Worm (Caenorhabditis elegans): ENCODE data around the gene flr-1.
A peak's percentile ranks its signal among the peaks of the same experiment; 100 is the strongest.

The flr-1 gene

ce11 chrX:13446418-13446817, 9.9 kb downstream of the flr-1 start, which contains the start of gene set-8:
Gene set-8 (plus strand): TSS chrX:13446718.
- TF ChIP-seq ZK546.5 (tag; optimal IDR thresholded peaks at IDR 0.05), result no peak
- no peak for TF ChIP-seq nhr-21 (tag; optimal IDR thresholded peaks at IDR 0.05)
- no peak for TF ChIP-seq nhr-25 (tag; optimal IDR thresholded peaks at IDR 0.05)
- no peak for TF ChIP-seq sma-9 (GFP tag; optimal IDR thresholded peaks at IDR 0.05)
- no peak for TF ChIP-seq sma-9 (tag; optimal IDR thresholded peaks at IDR 0.05)
- no peak for TF ChIP-seq snpc-4 (tag; optimal IDR thresholded peaks at IDR 0.05)
- TF ChIP-seq nhr-77 (tag; optimal IDR thresholded peaks at IDR 0.05), result no peak
- no peak for TF ChIP-seq skn-1 (tag; optimal IDR thresholded peaks at IDR 0.05)
- no peak for TF ChIP-seq alr-1 (tag; optimal IDR thresholded peaks at IDR 0.05)
- no peak for TF ChIP-seq lin-11 (tag; optimal IDR thresholded peaks at IDR 0.05)
- TF ChIP-seq elt-1 (tag; optimal IDR thresholded peaks at IDR 0.05), result no peak
- TF ChIP-seq nhr-11 (tag; optimal IDR thresholded peaks at IDR 0.05), result no peak
- no peak for TF ChIP-seq lsy-2 (tag; optimal IDR thresholded peaks at IDR 0.05)
- TF ChIP-seq nhr-237 (tag; optimal IDR thresholded peaks at IDR 0.05), result no peak
- no peak for TF ChIP-seq ztf-11 (tag; optimal IDR thresholded peaks at IDR 0.05)
- TF ChIP-seq egl-27 (tag; optimal IDR thresholded peaks at IDR 0.05), result no peak
- no peak for TF ChIP-seq lin-39 (tag; optimal IDR thresholded peaks at IDR 0.05)
- TF ChIP-seq nhr-129 (tag; optimal IDR thresholded peaks at IDR 0.05), result no peak
- TF ChIP-seq unc-55 (GFP tag; optimal IDR thresholded peaks at IDR 0.05), result no peak
- TF ChIP-seq dmd-4 (tag; optimal IDR thresholded peaks at IDR 0.05), result no peak
- no peak for TF ChIP-seq nhr-10 (tag; optimal IDR thresholded peaks at IDR 0.05)

- TF ChIP-seq sem-4 (tag; optimal IDR thresholded peaks at IDR 0.05) (no peak), lin-11 (tag; optimal IDR thresholded peaks at IDR 0.05) (no peak), ceh-82 (tag; optimal IDR thresholded peaks at IDR 0.05) (no peak), sma-9 (GFP tag; optimal IDR thresholded peaks at IDR 0.05) (no peak), sma-9 (tag; optimal IDR thresholded peaks at IDR 0.05) (no peak), nhr-129 (tag; optimal IDR thresholded peaks at IDR 0.05) (no peak), sma-3 (GFP tag; optimal IDR thresholded peaks at IDR 0.05) (no peak), elt-1 (tag; optimal IDR thresholded peaks at IDR 0.05) (no peak), F13H6.1 (tag; optimal IDR thresholded peaks at IDR 0.05) (no peak), dmd-4 (tag; optimal IDR thresholded peaks at IDR 0.05) (no peak)
These were observed 12.1 kb downstream of the flr-1 start for ce11 chrX:13444267-13444666.

- TF ChIP-seq ztf-11 (tag; optimal IDR thresholded peaks at IDR 0.05) (no peak), crh-2 (tag; optimal IDR thresholded peaks at IDR 0.05) (no peak), skn-1 (tag; optimal IDR thresholded peaks at IDR 0.05) (no peak), nhr-10 (tag; optimal IDR thresholded peaks at IDR 0.05) (no peak), dmd-4 (tag; optimal IDR thresholded peaks at IDR 0.05) (no peak), F13H6.1 (tag; optimal IDR thresholded peaks at IDR 0.05) (no peak), ztf-1 (GFP tag; conservative IDR thresholded peaks at IDR 0.05) (no peak), Y55F3AM.14 (GFP tag; optimal IDR thresholded peaks at IDR 0.05) (no peak), ztf-4 (tag; optimal IDR thresholded peaks at IDR 0.05) (no peak), alr-1 (tag; optimal IDR thresholded peaks at IDR 0.05) (no peak), gmeb-1 (tag; optimal IDR thresholded peaks at IDR 0.05) (no peak)
These were observed 13.1 kb downstream of the flr-1 start for ce11 chrX:13443283-13443682.

- no peak for TF ChIP-seq egl-27 (tag; optimal IDR thresholded peaks at IDR 0.05)
- no peak for TF ChIP-seq zag-1 (tag; optimal IDR thresholded peaks at IDR 0.05)
- TF ChIP-seq nhr-6 (tag; optimal IDR thresholded peaks at IDR 0.05), result no peak
- no peak for TF ChIP-seq ztf-1 (GFP tag; conservative IDR thresholded peaks at IDR 0.05)
- no peak for TF ChIP-seq lsy-2 (tag; optimal IDR thresholded peaks at IDR 0.05)
- no peak for TF ChIP-seq peb-1 (tag; optimal IDR thresholded peaks at IDR 0.05)
- no peak for TF ChIP-seq blmp-1 (tag; optimal IDR thresholded peaks at IDR 0.05; ENCODE audit: insufficient read depth)
- TF ChIP-seq sem-4 (tag; optimal IDR thresholded peaks at IDR 0.05), result no peak
- TF ChIP-seq crh-2 (tag; optimal IDR thresholded peaks at IDR 0.05), result peak; percentile 60
- TF ChIP-seq ceh-82 (tag; optimal IDR thresholded peaks at IDR 0.05), result no peak
- no peak for TF ChIP-seq elt-3 (tag; optimal IDR thresholded peaks at IDR 0.05)
- no peak for TF ChIP-seq ZK546.5 (tag; optimal IDR thresholded peaks at IDR 0.05)
- no peak for TF ChIP-seq lin-39 (tag; optimal IDR thresholded peaks at IDR 0.05)
- TF ChIP-seq nhr-25 (tag; optimal IDR thresholded peaks at IDR 0.05), result no peak
- TF ChIP-seq gmeb-1 (tag; optimal IDR thresholded peaks at IDR 0.05), result peak; percentile 35
- no peak for TF ChIP-seq C34F6.9 (tag; optimal IDR thresholded peaks at IDR 0.05)
- no peak for TF ChIP-seq nhr-77 (tag; optimal IDR thresholded peaks at IDR 0.05)
- no peak for TF ChIP-seq mbf-1 (tag; optimal IDR thresholded peaks at IDR 0.05)
- no peak for TF ChIP-seq ama-1 (optimal IDR thresholded peaks at IDR 0.05)
- TF ChIP-seq lin-11 (tag; optimal IDR thresholded peaks at IDR 0.05), result peak; percentile 13
- no peak for TF ChIP-seq nhr-12 (tag; optimal IDR thresholded peaks at IDR 0.05)
- no peak for TF ChIP-seq aly-2 (tag; optimal IDR thresholded peaks at IDR 0.05)
- TF ChIP-seq ceh-16 (tag; optimal IDR thresholded peaks at IDR 0.05), result no peak
- peak; percentile 51 for TF ChIP-seq nhr-21 (tag; optimal IDR thresholded peaks at IDR 0.05)
- peak; percentile 3 for TF ChIP-seq snpc-4 (tag; optimal IDR thresholded peaks at IDR 0.05)
- no peak for TF ChIP-seq unc-39 (tag; optimal IDR thresholded peaks at IDR 0.05)
- TF ChIP-seq unc-55 (GFP tag; optimal IDR thresholded peaks at IDR 0.05), result peak; percentile 45
- TF ChIP-seq ztf-11 (tag; optimal IDR thresholded peaks at IDR 0.05), result no peak
- no peak for TF ChIP-seq alr-1 (tag; optimal IDR thresholded peaks at IDR 0.05)
- no peak for TF ChIP-seq nhr-237 (tag; optimal IDR thresholded peaks at IDR 0.05)
- no peak for TF ChIP-seq ztf-4 (tag; optimal IDR thresholded peaks at IDR 0.05)
- peak; percentile 45 for TF ChIP-seq fos-1 (tag; optimal IDR thresholded peaks at IDR 0.05)
- TF ChIP-seq sma-3 (GFP tag; optimal IDR thresholded peaks at IDR 0.05), result peak; percentile 31
- TF ChIP-seq nhr-129 (tag; optimal IDR thresholded peaks at IDR 0.05), result peak; percentile 75
- TF ChIP-seq dmd-4 (tag; optimal IDR thresholded peaks at IDR 0.05), result no peak
- no peak for TF ChIP-seq Y55F3AM.14 (GFP tag; optimal IDR thresholded peaks at IDR 0.05)
- no peak for TF ChIP-seq unc-62 (GFP tag; optimal IDR thresholded peaks at IDR 0.05)
- TF ChIP-seq R02D3.7 (tag; optimal IDR thresholded peaks at IDR 0.05), result no peak
- TF ChIP-seq nhr-11 (tag; optimal IDR thresholded peaks at IDR 0.05), result no peak
These were observed 13.9 kb downstream of the flr-1 start for ce11 chrX:13442446-13442845.
